Worm (Caenorhabditis elegans) whole organism, L1 larva: Measurements from ENCODE around the gene R11G1.2.

Experiments used
- blmp-1 ChIP-seq: fragments of 150-350 bp; optimal IDR thresholded peaks from 2 replicates; lab custom pipeline; 2014; ENCODE audit warnings: missing biosample characterization, missing genetic modification characterization
- egl-27 ChIP-seq, 2 experiments: fragments of 150-350 bp in 1 of 2; sonication (generic microtip); optimal IDR thresholded peaks; 3 replicates each; lab custom pipeline; 2017 to 2018; ENCODE audit warnings: missing biosample characterization in 2 of 2, missing genetic modification characterization in 2 of 2, missing genetic modification reagents in 2 of 2
- hlh-4 ChIP-seq: sonication (generic microtip); optimal IDR thresholded peaks from 2 replicates; lab custom pipeline; 2016; ENCODE audit warnings: mild to moderate bottlenecking, missing genetic modification characterization, missing compliant biosample characterization
- lin-39 ChIP-seq: fragments of 150-350 bp; optimal IDR thresholded peaks from 2 replicates; lab custom pipeline; 2014; ENCODE audit warnings: missing biosample characterization, missing genetic modification reagents, missing genetic modification characterization
- nhr-19 ChIP-seq: fragments of 200-800 bp; sonication (Bioruptor generic); conservative IDR thresholded peaks from 2 replicates; pipeline ENCODE4 v1.3.6; 2022; ENCODE audit warnings: missing genetic modification characterization, missing compliant biosample characterization
- nhr-28 ChIP-seq: fragments of 150-350 bp; optimal IDR thresholded peaks from 2 replicates; lab custom pipeline; 2014; ENCODE audit warnings: missing biosample characterization, missing genetic modification characterization
- nhr-85 ChIP-seq: sonication (generic microtip); peaks from one replicate; lab custom pipeline; 2016; ENCODE audit warnings: missing genetic modification characterization, inconsistent platforms, missing compliant biosample characterization
- unc-86 ChIP-seq: sonication (generic microtip); optimal IDR thresholded peaks from 2 replicates; lab custom pipeline; 2016; ENCODE audit warnings: missing genetic modification characterization, missing compliant biosample characterization

- TF ChIP-seq egl-27 (tag; optimal IDR thresholded peaks at IDR 0.05; lab: Kevin White, UChicago), result no peak
- TF ChIP-seq unc-86 (tag; lab: Kevin White, UChicago), result no peak
- no peak for TF ChIP-seq lin-39
- TF ChIP-seq nhr-28 (tag; lab: Kevin White, UChicago), result no peak
- TF ChIP-seq blmp-1 (tag; lab: Kevin White, UChicago), result no peak
- no peak for TF ChIP-seq nhr-19 (GFP tag; lab: Robert Waterston, UW)
- no peak for TF ChIP-seq nhr-85 (tag; lab: Kevin White, UChicago)
- no peak for TF ChIP-seq hlh-4 (tag; lab: Kevin White, UChicago)
These were observed 4.2 kb downstream of the R11G1.2 start, which contains the start of gene R11G1.11 for ce11 chrX:3654623-3655022.
